Fruit fly (Drosophila melanogaster): ENCODE measurements around the gene pb.
A peak's percentile ranks its signal among the peaks of the same experiment; 100 is the strongest.

Gene pb

dm6 chr3R:6684145-6684544, 57.7 kb downstream of the pb start, which contains the start of gene Edg84A:
TSS of gene Edg84A (plus strand) at chr3R:6684445.
- no peak for TF ChIP-seq Rfx (GFP tag; IDR thresholded peaks at IDR 0.05)
- no peak for TF ChIP-seq CG18619 (GFP tag; optimal IDR thresholded peaks at IDR 0.05)
- TF ChIP-seq CG4360 (GFP tag; IDR thresholded peaks at IDR 0.05), result no peak
- no peak for TF ChIP-seq CG16779 (GFP tag; IDR thresholded peaks at IDR 0.05)
- no peak for TF ChIP-seq vnd (GFP tag; IDR thresholded peaks at IDR 0.05; ENCODE audit: partially characterized antibody)
- no peak for TF ChIP-seq CG10267 (tag; optimal IDR thresholded peaks at IDR 0.05)
- TF ChIP-seq sima (GFP tag; optimal IDR thresholded peaks at IDR 0.05), result no peak
- TF ChIP-seq odd (GFP tag; optimal IDR thresholded peaks at IDR 0.05), result no peak
- no peak for TF ChIP-seq peb (GFP tag; IDR thresholded peaks at IDR 0.05)
- TF ChIP-seq H2.0 (GFP tag; IDR thresholded peaks at IDR 0.05), result no peak
- TF ChIP-seq lilli (GFP tag; optimal IDR thresholded peaks at IDR 0.05), result no peak
- no peak for TF ChIP-seq ara (GFP tag; IDR thresholded peaks at IDR 0.05)

DNA sequence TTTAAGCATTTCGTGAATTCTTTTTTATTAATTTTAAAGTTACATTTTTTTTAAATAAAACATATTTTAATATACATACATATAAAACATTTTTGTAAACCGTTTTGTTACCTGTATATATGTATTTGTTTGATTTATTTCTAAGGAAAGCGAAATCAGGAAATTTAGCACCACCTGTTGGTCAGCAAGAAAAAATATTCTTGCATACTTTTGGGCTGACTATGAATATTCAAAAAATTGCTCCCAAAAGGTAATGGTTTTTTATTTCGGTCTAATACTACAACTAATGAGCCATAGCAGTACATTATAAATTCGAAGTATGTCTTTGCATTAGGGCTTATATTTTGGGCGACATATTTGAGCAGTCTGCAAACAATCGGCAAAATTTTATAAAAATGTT, 58.2 kb downstream of the pb start:
- TF ChIP-seq CHES-1-like (GFP tag; optimal IDR thresholded peaks at IDR 0.05), result no peak
- no peak for TF ChIP-seq tup (GFP tag; optimal IDR thresholded peaks at IDR 0.05)
- no peak for TF ChIP-seq Fer1 (GFP tag; optimal IDR thresholded peaks at IDR 0.05)
- no peak for TF ChIP-seq tin (GFP tag; optimal IDR thresholded peaks at IDR 0.05)
- no peak for TF ChIP-seq Hr51 (GFP tag; optimal IDR thresholded peaks at IDR 0.05)
- peak; percentile 95 for TF ChIP-seq CTCF (GFP tag; optimal IDR thresholded peaks at IDR 0.05)
- no peak for TF ChIP-seq seq (GFP tag; IDR thresholded peaks at IDR 0.05)
- no peak for TF ChIP-seq CrebB (tag; optimal IDR thresholded peaks at IDR 0.05)
- TF ChIP-seq Dip2 (GFP tag; IDR thresholded peaks at IDR 0.05), result peak; percentile 89
- no peak for TF ChIP-seq stwl (tag; optimal IDR thresholded peaks at IDR 0.05)
- no peak for TF ChIP-seq caup (GFP tag; optimal IDR thresholded peaks at IDR 0.05; ENCODE audit: severe bottlenecking)
- TF ChIP-seq CG2199 (GFP tag; IDR thresholded peaks at IDR 0.05), result peak; percentile 83; the same call in 2 of the 3 replicates
- no peak for TF ChIP-seq abd-A (tag; optimal IDR thresholded peaks at IDR 0.05)
- no peak for TF ChIP-seq CG4424 (GFP tag; optimal IDR thresholded peaks at IDR 0.05)
- TF ChIP-seq CG11723 (GFP tag; optimal IDR thresholded peaks at IDR 0.05), result no peak
- no peak for TF ChIP-seq CG4730 (GFP tag; IDR thresholded peaks at IDR 0.05)
- no peak for TF ChIP-seq CG2116 (GFP tag; optimal IDR thresholded peaks at IDR 0.05)
- TF ChIP-seq B-H2 (GFP tag; optimal IDR thresholded peaks at IDR 0.05), result no peak
- TF ChIP-seq kah (GFP tag; optimal IDR thresholded peaks at IDR 0.05), result peak; percentile 88
- TF ChIP-seq tgo (GFP tag; IDR thresholded peaks at IDR 0.05), result no peak
- no peak for TF ChIP-seq BtbVII (GFP tag; optimal IDR thresholded peaks at IDR 0.05)
- TF ChIP-seq Jarid2 (GFP tag; optimal IDR thresholded peaks at IDR 0.05), result peak; percentile 2
- TF ChIP-seq schlank (tag; optimal IDR thresholded peaks at IDR 0.05), result no peak
- TF ChIP-seq CG16813 (GFP tag; IDR thresholded peaks at IDR 0.05; ENCODE audit: partially characterized antibody), result no peak
- peak; percentile 81 for TF ChIP-seq Blimp-1 (GFP tag; optimal IDR thresholded peaks at IDR 0.05)
- TF ChIP-seq Doc2 (GFP tag; IDR thresholded peaks at IDR 0.05), result no peak
- no peak for TF ChIP-seq so (GFP tag; IDR thresholded peaks at IDR 0.05)
- no peak for TF ChIP-seq eve (GFP tag; optimal IDR thresholded peaks at IDR 0.05)
- no peak for TF ChIP-seq Opbp (GFP tag; IDR thresholded peaks at IDR 0.05; ENCODE audit: partially characterized antibody)

DNA sequence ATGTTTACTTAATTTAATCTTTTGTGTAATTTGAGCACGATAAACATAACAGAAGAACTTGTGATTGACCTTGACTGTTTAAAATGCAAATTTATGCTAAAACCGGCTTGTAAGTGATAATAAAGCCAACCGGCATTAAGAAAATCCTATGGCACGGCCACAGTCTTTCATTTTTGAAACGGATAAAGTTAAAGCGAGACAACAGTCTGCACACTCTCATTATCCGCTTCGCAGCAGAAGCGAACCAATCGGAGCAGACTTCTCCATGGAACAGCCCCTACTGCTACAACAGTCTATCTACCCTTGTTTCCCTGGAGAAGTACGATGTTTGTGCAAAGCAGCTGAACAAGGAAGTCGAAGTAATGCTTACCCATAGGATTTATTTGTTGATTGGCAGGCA, 58.7 kb downstream of the pb start:
- TF ChIP-seq CG15479 (GFP tag; optimal IDR thresholded peaks at IDR 0.05) (peak; percentile 69), Jarid2 (GFP tag; optimal IDR thresholded peaks at IDR 0.05) (peak; percentile 52), seq (GFP tag; IDR thresholded peaks at IDR 0.05) (peak; percentile 52; the same call in 1 of the 2 replicates), CG10321 (GFP tag; IDR thresholded peaks at IDR 0.05) (peak; percentile 94), CG1832 (GFP tag; optimal IDR thresholded peaks at IDR 0.05) (peak; percentile 60), CG15514 (GFP tag; optimal IDR thresholded peaks at IDR 0.05) (no peak), Nf-YB (GFP tag; optimal IDR thresholded peaks at IDR 0.05) (peak; percentile 99), jing (GFP tag; optimal IDR thresholded peaks at IDR 0.05) (peak; percentile 27), pros (GFP tag; optimal IDR thresholded peaks at IDR 0.05) (peak; percentile 3), h (optimal IDR thresholded peaks at IDR 0.05) (no peak), Deaf1 (tag; optimal IDR thresholded peaks at IDR 0.05) (peak; percentile 37), CG1529 (GFP tag; optimal IDR thresholded peaks at IDR 0.05) (no peak), CG2875 (GFP tag; optimal IDR thresholded peaks at IDR 0.05) (no peak)

Data from whole organism, embryonic.